Worm (Caenorhabditis elegans): ENCODE measurements around the gene fre-1.

The fre-1 gene

ce11 chrV:20047310-20047709 lies 40.2 kb downstream of the fre-1 start, which contains the start of gene spe-19:
spe-19 (minus strand) TSS chrV:20047410.
- TF ChIP-seq madf-10 (tag; optimal IDR thresholded peaks at IDR 0.05): no peak
- TF ChIP-seq ceh-40 (GFP tag; IDR thresholded peaks at IDR 0.05): no peak
- no peak for TF ChIP-seq F39B2.1 (GFP tag; IDR thresholded peaks at IDR 0.05)
- no peak for TF ChIP-seq nfya-2 (GFP tag; IDR thresholded peaks at IDR 0.05)
- no peak for TF ChIP-seq sea-2 (GFP tag; IDR thresholded peaks at IDR 0.05)
- no peak for TF ChIP-seq ztf-28 (GFP tag; IDR thresholded peaks at IDR 0.05)
- no peak for TF ChIP-seq Y67H2A.10 (GFP tag; conservative IDR thresholded peaks at IDR 0.05)
- no peak for TF ChIP-seq ccch-3 (GFP tag; optimal IDR thresholded peaks at IDR 0.05)
- TF ChIP-seq ceh-58 (GFP tag; IDR thresholded peaks at IDR 0.05): no peak
- no peak for TF ChIP-seq efl-1 (GFP tag; optimal IDR thresholded peaks at IDR 0.05)
- TF ChIP-seq B0019.2 (GFP tag; conservative IDR thresholded peaks at IDR 0.05): no peak
- TF ChIP-seq rec-8 (tag; optimal IDR thresholded peaks at IDR 0.05): no peak
- no peak for TF ChIP-seq hmg-1.2 (GFP tag; IDR thresholded peaks at IDR 0.05)
- TF ChIP-seq snpc-4 (GFP tag; optimal IDR thresholded peaks at IDR 0.05): no peak
- no peak for TF ChIP-seq snpc-4 (tag; optimal IDR thresholded peaks at IDR 0.05)
- TF ChIP-seq ceh-100 (GFP tag; IDR thresholded peaks at IDR 0.05): no peak
- TF ChIP-seq Y95B8A.8 (GFP tag; IDR thresholded peaks at IDR 0.05): no peak
- TF ChIP-seq Y79H2A.3 (GFP tag; conservative IDR thresholded peaks at IDR 0.05): no peak
- no peak for TF ChIP-seq Y53F4B.3 (GFP tag; IDR thresholded peaks at IDR 0.05)
- TF ChIP-seq nhr-120 (GFP tag; IDR thresholded peaks at IDR 0.05): no peak
- TF ChIP-seq ekl-4 (GFP tag; IDR thresholded peaks at IDR 0.05): no peak

DNA sequence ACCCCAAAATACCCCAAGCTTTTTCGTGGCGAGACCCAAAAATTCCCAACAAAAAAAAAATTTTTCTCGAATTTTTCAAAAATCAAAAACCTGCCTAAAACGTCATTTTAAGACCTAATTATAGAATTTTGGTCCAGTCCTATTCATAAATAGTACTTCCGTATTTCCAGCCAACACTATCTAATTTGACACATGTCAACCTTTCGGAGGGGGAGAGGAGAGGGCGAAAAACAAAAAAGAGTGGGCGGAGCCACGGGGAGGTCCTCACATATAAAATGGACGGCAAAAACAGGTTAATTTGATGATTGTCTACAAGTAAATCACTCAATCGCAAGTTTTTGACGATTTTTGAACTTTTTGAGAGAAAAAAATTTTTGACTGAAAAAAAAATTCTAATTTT lies 50.2 kb downstream of the fre-1 start, which contains the start of gene Y113G7A.16:
Gene Y113G7A.16 (plus strand): TSS at position 301 of the 400 bp plus-strand sequence.
- no peak for TF ChIP-seq cebp-2 (GFP tag; IDR thresholded peaks at IDR 0.05)
- TF ChIP-seq tbx-9 (tag; optimal IDR thresholded peaks at IDR 0.05; ENCODE audit: borderline replicate concordance): no peak
- no peak for TF ChIP-seq dpl-1 (GFP tag; optimal IDR thresholded peaks at IDR 0.05)
- no peak for TF ChIP-seq lin-40 (tag; optimal IDR thresholded peaks at IDR 0.05)
- TF ChIP-seq snpc-4 (GFP tag; optimal IDR thresholded peaks at IDR 0.05): no peak
- no peak for TF ChIP-seq snpc-4 (tag; optimal IDR thresholded peaks at IDR 0.05)
- no peak for TF ChIP-seq egl-18 (GFP tag; IDR thresholded peaks at IDR 0.05)
- TF ChIP-seq pbrm-1 (GFP tag; IDR thresholded peaks at IDR 0.05): no peak
- TF ChIP-seq nfya-1 (tag; optimal IDR thresholded peaks at IDR 0.05; ENCODE audit: borderline replicate concordance, insufficient read depth): no peak
- no peak for TF ChIP-seq ztf-6 (GFP tag; IDR thresholded peaks at IDR 0.05)
- no peak for TF ChIP-seq Y79H2A.3 (GFP tag; conservative IDR thresholded peaks at IDR 0.05)
- TF ChIP-seq sdz-38 (tag; optimal IDR thresholded peaks at IDR 0.05): no peak
- TF ChIP-seq lin-35 (GFP tag; optimal IDR thresholded peaks at IDR 0.05): no peak
- TF ChIP-seq athp-1 (tag; optimal IDR thresholded peaks at IDR 0.05): no peak
- TF ChIP-seq B0035.1 (tag; optimal IDR thresholded peaks at IDR 0.05): no peak
- no peak for TF ChIP-seq lir-1 (GFP tag; conservative IDR thresholded peaks at IDR 0.05)

ce11 chrV:20034912-20035311 lies 52.6 kb downstream of the fre-1 start:
- TF ChIP-seq bed-1 (GFP tag; IDR thresholded peaks at IDR 0.05): no peak
- no peak for TF ChIP-seq Y67H2A.10 (GFP tag; conservative IDR thresholded peaks at IDR 0.05)
- TF ChIP-seq madf-3 (GFP tag; IDR thresholded peaks at IDR 0.05): no peak
- no peak for TF ChIP-seq dpff-1 (tag; optimal IDR thresholded peaks at IDR 0.05)
- TF ChIP-seq lin-35 (GFP tag; optimal IDR thresholded peaks at IDR 0.05): no peak
- TF ChIP-seq egl-18 (GFP tag; IDR thresholded peaks at IDR 0.05): no peak
- no peak for TF ChIP-seq snpc-1.1 (tag; optimal IDR thresholded peaks at IDR 0.05; ENCODE audit: insufficient read depth)
- TF ChIP-seq nhr-120 (GFP tag; IDR thresholded peaks at IDR 0.05): no peak
- TF ChIP-seq sea-2 (GFP tag; IDR thresholded peaks at IDR 0.05): no peak

Measured in whole organism, young adult.